Worm (Caenorhabditis elegans): ENCODE measurements around the gene ttr-42.

ce11 chrX:2532357-2532756, 45.2 kb upstream of the ttr-42 start, which contains the start of gene tbc-12:
- TF ChIP-seq W03F9.2 (tag; optimal IDR thresholded peaks at IDR 0.05) (no peak), him-1 (tag; optimal IDR thresholded peaks at IDR 0.05) (no peak), dao-5 (tag; optimal IDR thresholded peaks at IDR 0.05) (no peak)

Data from whole organism, L4/young adult.